Worm (Caenorhabditis elegans) whole organism, mixed stage, embryonic: ENCODE results near the gene W10C6.2.

Experiments used
- M03D4.4 ChIP-seq: sonication (generic microtip); optimal IDR thresholded peaks from 2 replicates; lab custom pipeline; 2017; ENCODE audit warnings: mild to moderate bottlenecking, missing genetic modification characterization, missing compliant biosample characterization
- bed-3 ChIP-seq: fragments of 200-800 bp; sonication (Bioruptor generic); optimal IDR thresholded peaks from 3 replicates; lab custom pipeline; 2018; ENCODE audit warnings: mild to moderate bottlenecking, missing genetic modification characterization, moderate library complexity, missing compliant biosample characterization
- blmp-1 ChIP-seq: fragments of 150-350 bp; optimal IDR thresholded peaks from 2 replicates; lab custom pipeline; 2014; ENCODE audit warnings: missing biosample characterization, missing genetic modification characterization
- ceh-39 ChIP-seq: fragments of 150-350 bp; optimal IDR thresholded peaks from 2 replicates; lab custom pipeline; 2014; ENCODE audit warnings: missing biosample characterization, missing genetic modification characterization
- ceh-43 ChIP-seq: fragments of 200-800 bp; sonication (Bioruptor generic); optimal IDR thresholded peaks from 2 replicates; lab custom pipeline; 2018; ENCODE audit warnings: mild to moderate bottlenecking, missing genetic modification characterization, moderate library complexity, missing compliant biosample characterization
- ceh-83 ChIP-seq: fragments of 200-800 bp; sonication (Bioruptor generic); optimal IDR thresholded peaks from 2 replicates; lab custom pipeline; 2018; ENCODE audit warnings: mild to moderate bottlenecking, missing genetic modification characterization, missing compliant biosample characterization
- ces-1 ChIP-seq: fragments of 150-350 bp; optimal IDR thresholded peaks from 2 replicates; lab custom pipeline; 2014; ENCODE audit warnings: missing biosample characterization, missing genetic modification reagents, missing genetic modification characterization
- cnd-1 ChIP-seq: fragments of 200-800 bp; sonication (Bioruptor generic); optimal IDR thresholded peaks from 2 replicates; lab custom pipeline; 2018; ENCODE audit warnings: mild to moderate bottlenecking, missing genetic modification characterization, missing compliant biosample characterization
- drap-1 ChIP-seq: fragments of 200-800 bp; sonication (Bioruptor generic); optimal IDR thresholded peaks from 3 replicates; lab custom pipeline; 2018; ENCODE audit warnings: mild to moderate bottlenecking, missing genetic modification characterization, missing compliant biosample characterization
- elt-1 ChIP-seq: sonication (generic microtip); optimal IDR thresholded peaks from 2 replicates; lab custom pipeline; 2017; ENCODE audit warnings: missing genetic modification characterization, mild to moderate bottlenecking, missing compliant biosample characterization, antibody characterized with exemption, moderate library complexity, borderline replicate concordance; ENCODE audit not compliant: insufficient read depth
- elt-3 ChIP-seq: fragments of 150-350 bp; optimal IDR thresholded peaks from 2 replicates; lab custom pipeline; 2014; ENCODE audit warnings: missing biosample characterization, missing genetic modification characterization
- flh-1 ChIP-seq: fragments of 200-800 bp; sonication (Bioruptor generic); optimal IDR thresholded peaks from 2 replicates; lab custom pipeline; 2018; ENCODE audit warnings: mild to moderate bottlenecking, missing genetic modification characterization, moderate library complexity, missing compliant biosample characterization
- ham-2 ChIP-seq: fragments of 200-800 bp; sonication (Bioruptor generic); optimal IDR thresholded peaks from 2 replicates; lab custom pipeline; 2018; ENCODE audit warnings: mild to moderate bottlenecking, missing genetic modification characterization, missing compliant biosample characterization
- lin-13 ChIP-seq: fragments of 150-350 bp; optimal IDR thresholded peaks from 2 replicates; lab custom pipeline; 2014; ENCODE audit warnings: missing biosample characterization, missing genetic modification characterization
- lin-32 ChIP-seq: fragments of 200-800 bp; sonication (Bioruptor generic); optimal IDR thresholded peaks from 2 replicates; lab custom pipeline; 2018; ENCODE audit warnings: mild to moderate bottlenecking, missing genetic modification characterization, missing compliant biosample characterization
- lsy-2 ChIP-seq: fragments of 150-350 bp; optimal IDR thresholded peaks from 2 replicates; lab custom pipeline; 2014; ENCODE audit warnings: missing biosample characterization, missing genetic modification characterization
- mab-5 ChIP-seq: fragments of 150-350 bp; optimal IDR thresholded peaks from 2 replicates; lab custom pipeline; 2014; ENCODE audit warnings: missing biosample characterization, missing genetic modification characterization
- mep-1 ChIP-seq: fragments of 150-350 bp; optimal IDR thresholded peaks from 2 replicates; lab custom pipeline; 2017; ENCODE audit warnings: missing biosample characterization, missing genetic modification reagents, missing genetic modification characterization, inconsistent platforms
- mls-2 ChIP-seq: sonication (generic microtip); optimal IDR thresholded peaks from 2 replicates; lab custom pipeline; 2016; ENCODE audit warnings: mild to moderate bottlenecking, missing genetic modification characterization, moderate library complexity, missing compliant biosample characterization
- nhr-12 ChIP-seq: fragments of 150-350 bp; optimal IDR thresholded peaks from 2 replicates; lab custom pipeline; 2014; ENCODE audit warnings: missing biosample characterization, missing genetic modification characterization
- nhr-2 ChIP-seq: fragments of 150-350 bp; optimal IDR thresholded peaks from 2 replicates; lab custom pipeline; 2014; ENCODE audit warnings: missing biosample characterization, missing genetic modification characterization
- nhr-28 ChIP-seq: fragments of 150-350 bp; optimal IDR thresholded peaks from 2 replicates; lab custom pipeline; 2014; ENCODE audit warnings: missing biosample characterization, missing genetic modification characterization
- pha-4 ChIP-seq: fragments of 150-350 bp; optimal IDR thresholded peaks from 2 replicates; lab custom pipeline; 2018; ENCODE audit warnings: missing biosample characterization, missing genetic modification reagents, missing genetic modification characterization
- sem-2 ChIP-seq: fragments of 200-800 bp; sonication (Bioruptor generic); optimal IDR thresholded peaks from 2 replicates; lab custom pipeline; 2018; ENCODE audit warnings: mild to moderate bottlenecking, missing genetic modification characterization, missing compliant biosample characterization
- snpc-4 ChIP-seq: fragments of 150-350 bp; optimal IDR thresholded peaks from 2 replicates; lab custom pipeline; 2014; ENCODE audit warnings: missing biosample characterization, missing genetic modification characterization
- tbx-8 ChIP-seq: fragments of 200-800 bp; sonication (Bioruptor generic); optimal IDR thresholded peaks from 2 replicates; lab custom pipeline; 2018; ENCODE audit warnings: mild to moderate bottlenecking, missing genetic modification characterization, moderate library complexity, missing compliant biosample characterization
- unc-120 ChIP-seq: sonication (generic microtip); optimal IDR thresholded peaks from 2 replicates; lab custom pipeline; 2017; ENCODE audit warnings: missing genetic modification characterization, missing compliant biosample characterization; ENCODE audit not compliant: poor library complexity, severe bottlenecking
- unc-39 ChIP-seq: fragments of 150-350 bp; optimal IDR thresholded peaks from 2 replicates; lab custom pipeline; 2014; ENCODE audit warnings: missing biosample characterization, missing genetic modification characterization
- unc-62 ChIP-seq: fragments of 150-350 bp; optimal IDR thresholded peaks from 2 replicates; lab custom pipeline; 2014; ENCODE audit warnings: missing biosample characterization, missing genetic modification reagents, missing genetic modification characterization
- zip-8 ChIP-seq: fragments of 150-350 bp; optimal IDR thresholded peaks from 2 replicates; lab custom pipeline; 2014; ENCODE audit warnings: missing biosample characterization, missing genetic modification characterization
- ztf-11 ChIP-seq: fragments of 150-350 bp; optimal IDR thresholded peaks from 2 replicates; lab custom pipeline; 2014; ENCODE audit warnings: missing biosample characterization, missing genetic modification characterization

The W10C6.2 gene

ce11 chrII:11156160-11156559 lies 34.5 kb upstream of the W10C6.2 start:
- no peak for TF ChIP-seq mls-2 (tag; lab: Kevin White, UChicago)
- TF ChIP-seq M03D4.4: no peak
- no peak for TF ChIP-seq lin-32 (GFP tag; lab: Kevin White, UChicago)
- TF ChIP-seq unc-39 (tag; lab: Kevin White, UChicago): no peak
- no peak for TF ChIP-seq lsy-2 (tag; lab: Kevin White, UChicago)
- no peak for TF ChIP-seq bed-3
- no peak for TF ChIP-seq ham-2 (GFP tag; lab: Kevin White, UChicago)
- TF ChIP-seq tbx-8 (GFP tag; lab: Kevin White, UChicago): no peak
- no peak for TF ChIP-seq zip-8 (tag; lab: Kevin White, UChicago)
- TF ChIP-seq ceh-39: no peak
- TF ChIP-seq nhr-2 (tag; lab: Kevin White, UChicago): no peak
- no peak for TF ChIP-seq elt-1 (tag; lab: Kevin White, UChicago)
- no peak for TF ChIP-seq ceh-43 (GFP tag; lab: Kevin White, UChicago)
- no peak for TF ChIP-seq lin-13 (tag; lab: Kevin White, UChicago)
- TF ChIP-seq unc-120 (tag; lab: Kevin White, UChicago): no peak
- no peak for TF ChIP-seq drap-1

DNA sequence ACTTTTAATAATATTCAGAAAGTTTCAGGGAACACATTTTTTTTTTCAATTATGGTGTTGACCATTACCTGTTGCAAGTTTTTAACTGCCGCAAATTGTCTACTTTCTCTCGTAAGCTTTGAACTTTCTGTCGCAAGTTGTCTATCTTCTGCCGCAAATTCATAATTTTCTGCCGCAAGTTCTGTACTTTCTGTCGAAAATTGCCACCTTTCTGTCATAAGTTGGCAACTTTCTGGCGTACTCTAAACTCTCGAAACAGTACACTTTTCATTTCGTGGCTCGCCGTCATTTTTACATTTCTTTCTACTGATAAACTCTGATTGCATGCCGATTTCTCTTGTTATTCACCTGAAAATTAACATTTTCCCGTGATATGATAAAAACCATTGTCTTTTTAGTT lies 33.7 kb upstream of the W10C6.2 start:
- TF ChIP-seq elt-3 (tag; lab: Kevin White, UChicago) (no peak), snpc-4 (no peak), pha-4 (tag; lab: Kevin White, UChicago) (no peak), lsy-2 (tag; lab: Kevin White, UChicago) (no peak), unc-120 (tag; lab: Kevin White, UChicago) (no peak), ceh-83 (no peak), M03D4.4 (no peak), nhr-28 (tag; lab: Kevin White, UChicago) (no peak), ztf-11 (tag; lab: Kevin White, UChicago) (no peak), ham-2 (GFP tag; lab: Kevin White, UChicago) (no peak), elt-1 (tag; lab: Kevin White, UChicago) (no peak), cnd-1 (tag; lab: Kevin White, UChicago) (no peak), lin-32 (GFP tag; lab: Kevin White, UChicago) (no peak), zip-8 (tag; lab: Kevin White, UChicago) (no peak), flh-1 (GFP tag; lab: Kevin White, UChicago) (no peak), lin-13 (tag; lab: Kevin White, UChicago) (no peak), sem-2 (no peak), nhr-12 (tag; lab: Kevin White, UChicago) (no peak), ces-1 (GFP tag; lab: Kevin White, UChicago) (no peak), bed-3 (no peak)
- TF ChIP-seq, all 35 proteins: peak for 0

- TF ChIP-seq ceh-39 (no peak), nhr-12 (tag; lab: Kevin White, UChicago) (no peak), drap-1 (no peak), unc-62 (GFP tag; lab: Kevin White, UChicago) (no peak), elt-3 (tag; lab: Kevin White, UChicago) (no peak), elt-1 (tag; lab: Kevin White, UChicago) (no peak), blmp-1 (tag; lab: Kevin White, UChicago) (no peak), ztf-11 (tag; lab: Kevin White, UChicago) (no peak), lin-13 (tag; lab: Kevin White, UChicago) (no peak), ceh-83 (no peak), ham-2 (GFP tag; lab: Kevin White, UChicago) (no peak)
Observed at ce11 chrII:11154957-11155356, 33.3 kb upstream of the W10C6.2 start.

DNA sequence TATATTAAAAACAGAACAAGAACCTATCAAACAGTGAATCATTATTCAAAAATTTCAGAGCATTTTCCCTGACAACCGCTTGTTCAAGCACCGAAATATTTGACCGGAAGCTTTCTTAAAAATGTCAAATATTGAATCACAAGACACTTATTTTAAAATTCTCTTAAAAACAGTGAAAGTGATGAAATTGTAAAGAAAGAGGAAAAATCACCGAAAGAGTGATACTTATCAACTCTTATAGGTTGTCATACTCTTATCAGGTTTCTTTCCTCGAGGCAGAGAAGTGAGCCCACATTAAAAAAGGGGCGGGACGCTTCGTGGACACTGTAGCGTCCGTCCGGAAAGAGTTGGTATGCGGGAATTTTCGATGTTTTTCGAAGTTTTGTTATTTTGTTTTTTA lies 32.1 kb upstream of the W10C6.2 start:
- TF ChIP-seq mls-2 (tag; lab: Kevin White, UChicago): no peak
- TF ChIP-seq lin-13 (tag; lab: Kevin White, UChicago): no peak
- TF ChIP-seq zip-8 (tag; lab: Kevin White, UChicago): no peak
- no peak for TF ChIP-seq ham-2 (GFP tag; lab: Kevin White, UChicago)
- TF ChIP-seq nhr-28 (tag; lab: Kevin White, UChicago): no peak
- no peak for TF ChIP-seq blmp-1 (tag; lab: Kevin White, UChicago)
- TF ChIP-seq elt-3 (tag; lab: Kevin White, UChicago): no peak
- no peak for TF ChIP-seq M03D4.4
- TF ChIP-seq unc-39 (tag; lab: Kevin White, UChicago): no peak
- TF ChIP-seq mab-5 (tag; lab: Kevin White, UChicago): no peak
- TF ChIP-seq snpc-4: no peak
- no peak for TF ChIP-seq drap-1
- no peak for TF ChIP-seq tbx-8 (GFP tag; lab: Kevin White, UChicago)
- TF ChIP-seq pha-4 (tag; lab: Kevin White, UChicago): no peak
- TF ChIP-seq elt-1 (tag; lab: Kevin White, UChicago): no peak
- TF ChIP-seq mep-1 (tag; lab: Kevin White, UChicago): no peak
- no peak for TF ChIP-seq nhr-12 (tag; lab: Kevin White, UChicago)
- no peak for TF ChIP-seq sem-2
